Worm (Caenorhabditis elegans): ENCODE data around the gene F10E9.7.

The F10E9.7 gene

DNA sequence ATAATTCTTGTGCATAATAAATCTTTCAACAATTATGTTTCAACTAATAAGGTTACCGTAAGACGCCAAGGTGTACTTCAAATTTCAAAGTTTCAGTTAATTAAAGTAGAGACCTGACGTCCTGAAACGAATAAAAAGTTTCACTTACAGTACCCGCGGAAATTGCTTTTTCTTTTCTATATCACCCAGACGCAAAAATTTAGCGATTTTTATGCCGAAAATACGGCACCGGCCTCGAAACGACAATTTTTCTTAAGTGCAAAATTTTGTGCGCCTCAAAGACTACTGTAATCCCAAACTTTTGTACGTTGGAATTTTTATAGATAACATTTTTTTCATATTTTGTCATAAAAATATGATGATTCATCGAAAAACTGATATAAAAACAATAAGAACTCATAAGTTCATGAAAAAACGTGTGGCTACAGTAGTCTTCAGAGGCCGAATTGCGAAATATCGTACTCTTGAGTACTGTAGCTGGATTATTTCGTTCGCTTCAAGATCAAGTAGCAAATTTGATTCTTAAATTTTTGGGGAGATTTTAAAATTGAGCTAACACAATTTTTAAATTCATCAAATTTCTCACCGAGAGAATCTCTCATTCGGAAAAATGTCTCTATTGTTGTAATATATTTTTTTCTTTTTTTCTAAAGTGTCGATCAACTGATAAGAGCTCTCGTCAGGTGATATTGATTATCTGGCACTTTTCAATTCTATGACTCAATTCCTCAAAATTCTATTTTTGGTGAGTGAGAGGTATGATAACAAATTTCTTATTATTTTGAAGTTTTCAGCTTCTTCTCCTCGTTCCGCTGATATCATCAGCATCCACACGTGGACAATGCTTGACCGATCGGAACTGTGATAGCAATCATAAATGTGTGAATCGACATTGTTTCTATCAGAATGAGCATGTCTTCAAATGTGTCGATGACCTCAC lies 18.6 kb upstream of the F10E9.7 start, which contains the start of gene ZC262.13 (continued):
- TF ChIP-seq T07F8.4 (tag; optimal IDR thresholded peaks at IDR 0.05) (no peak), F39B2.1 (GFP tag; IDR thresholded peaks at IDR 0.05) (no peak), ekl-4 (GFP tag; IDR thresholded peaks at IDR 0.05) (no peak), nhr-90 (tag; optimal IDR thresholded peaks at IDR 0.05) (no peak), lin-40 (tag; optimal IDR thresholded peaks at IDR 0.05) (no peak), B0035.1 (tag; optimal IDR thresholded peaks at IDR 0.05) (no peak), dox-1 (GFP tag; IDR thresholded peaks at IDR 0.05) (peak; percentile 7; the same call in 1 of the 2 replicates), sptf-2 (GFP tag; optimal IDR thresholded peaks at IDR 0.05) (no peak), F22D6.2 (tag; optimal IDR thresholded peaks at IDR 0.05) (no peak), ztf-25 (GFP tag; IDR thresholded peaks at IDR 0.05) (no peak), die-1 (tag; optimal IDR thresholded peaks at IDR 0.05) (no peak), C06A6.2 (GFP tag; conservative IDR thresholded peaks at IDR 0.05) (no peak), ceh-40 (GFP tag; IDR thresholded peaks at IDR 0.05) (no peak), lir-1 (GFP tag; conservative IDR thresholded peaks at IDR 0.05) (no peak), Y53F4B.3 (GFP tag; IDR thresholded peaks at IDR 0.05) (no peak), lin-54 (GFP tag; optimal IDR thresholded peaks at IDR 0.05) (peak; percentile 6), Y56A3A.18 (GFP tag; IDR thresholded peaks at IDR 0.05) (0 out of 2 replicates have a peak, but pooled peaks have one; percentile 43), efl-1 (GFP tag; optimal IDR thresholded peaks at IDR 0.05) (no peak), ceh-27 (GFP tag; optimal IDR thresholded peaks at IDR 0.05) (no peak), fkh-3 (tag; optimal IDR thresholded peaks at IDR 0.05) (no peak), hlh-26 (GFP tag; conservative IDR thresholded peaks at IDR 0.05) (no peak), cebp-2 (GFP tag; IDR thresholded peaks at IDR 0.05) (no peak), ztf-28 (GFP tag; IDR thresholded peaks at IDR 0.05) (no peak), nhr-120 (GFP tag; IDR thresholded peaks at IDR 0.05) (no peak), pha-4 (tag; optimal IDR thresholded peaks at IDR 0.05) (no peak), K12H6.12 (tag; optimal IDR thresholded peaks at IDR 0.05) (no peak), Y67H2A.10 (GFP tag; conservative IDR thresholded peaks at IDR 0.05) (no peak), dpl-1 (GFP tag; optimal IDR thresholded peaks at IDR 0.05) (no peak), F33H1.4 (GFP tag; IDR thresholded peaks at IDR 0.05) (no peak), F52B5.7 (tag; optimal IDR thresholded peaks at IDR 0.05) (no peak), ceh-91 (GFP tag; IDR thresholded peaks at IDR 0.05) (no peak), rpc-1 (optimal IDR thresholded peaks at IDR 0.05) (no peak), rpc-1 (tag; optimal IDR thresholded peaks at IDR 0.05) (no peak), sea-2 (GFP tag; IDR thresholded peaks at IDR 0.05) (no peak), nhr-179 (tag; optimal IDR thresholded peaks at IDR 0.05) (no peak), D2030.7 (GFP tag; IDR thresholded peaks at IDR 0.05) (no peak), lin-26 (GFP tag; IDR thresholded peaks at IDR 0.05) (no peak), egrh-3 (GFP tag; IDR thresholded peaks at IDR 0.05) (no peak), tbx-9 (tag; optimal IDR thresholded peaks at IDR 0.05; ENCODE audit: borderline replicate concordance) (no peak), repo-1 (tag; optimal IDR thresholded peaks at IDR 0.05) (no peak), hmg-1.2 (GFP tag; IDR thresholded peaks at IDR 0.05) (0 out of 2 replicates have a peak, but pooled peaks have one; percentile 17), egl-44 (GFP tag; IDR thresholded peaks at IDR 0.05) (0 out of 2 replicates have a peak, but pooled peaks have one; percentile 17), him-1 (tag; optimal IDR thresholded peaks at IDR 0.05) (no peak), xnd-1 (tag; optimal IDR thresholded peaks at IDR 0.05) (no peak), hsf-1 (GFP tag; IDR thresholded peaks at IDR 0.05) (no peak), Y53G8AR.9 (GFP tag; conservative IDR thresholded peaks at IDR 0.05) (0 out of 2 replicates have a peak, but pooled peaks have one; percentile 52), ztf-3 (GFP tag; optimal IDR thresholded peaks at IDR 0.05) (no peak), F37B4.10 (GFP tag; IDR thresholded peaks at IDR 0.05) (no peak), ztf-26 (tag; optimal IDR thresholded peaks at IDR 0.05) (no peak)
